Worm (Caenorhabditis elegans) whole organism, young adult: ENCODE data around the gene C16C8.26.

Experiments used
- B0035.1 ChIP-seq: sonication (generic microtip); optimal IDR thresholded peaks from 2 replicates; lab custom pipeline; 2016; ENCODE audit warnings: missing genetic modification characterization, mild to moderate bottlenecking, missing compliant biosample characterization, missing genotype, missing genetic modification reagents
- C06A6.2 ChIP-seq: fragments of 200-800 bp; sonication (Bioruptor generic); conservative IDR thresholded peaks from 2 replicates; pipeline ENCODE4 v1.3.6; 2022; ENCODE audit warnings: missing genetic modification characterization, missing compliant biosample characterization
- F23B12.7 ChIP-seq: sonication (generic microtip); optimal IDR thresholded peaks from 2 replicates; lab custom pipeline; 2017; ENCODE audit warnings: missing genetic modification characterization, mild to moderate bottlenecking, missing compliant biosample characterization, antibody characterized with exemption, moderate library complexity; ENCODE audit not compliant: insufficient read depth
- F52B5.7 ChIP-seq: sonication (generic microtip); optimal IDR thresholded peaks from 2 replicates; lab custom pipeline; 2016; ENCODE audit warnings: mild to moderate bottlenecking, missing genetic modification characterization, missing compliant biosample characterization
- F57A8.1 ChIP-seq: fragments of 200-800 bp; sonication (Bioruptor generic); optimal IDR thresholded peaks from 2 replicates; lab custom pipeline; 2018; ENCODE audit warnings: mild to moderate bottlenecking, missing genetic modification characterization, moderate library complexity, missing compliant biosample characterization
- T26A5.8 ChIP-seq: sonication (generic microtip); optimal IDR thresholded peaks from 2 replicates; lab custom pipeline; 2016; ENCODE audit warnings: missing genetic modification characterization, missing compliant biosample characterization
- Y79H2A.3 ChIP-seq: fragments of 200-800 bp; sonication (Bioruptor generic); conservative IDR thresholded peaks from 2 replicates; pipeline ENCODE4 v1.3.6; 2022; ENCODE audit warnings: missing genetic modification reagents, missing genetic modification characterization, missing compliant biosample characterization
- aptf-3 ChIP-seq: fragments of 200-800 bp; sonication (Bioruptor generic); IDR thresholded peaks from 2 replicates; pipeline ENCODE4 v1.3.6; 2022; ENCODE audit warnings: missing genetic modification characterization, missing compliant biosample characterization
- atf-7 ChIP-seq: sonication (generic microtip); optimal IDR thresholded peaks from 2 replicates; lab custom pipeline; 2017; ENCODE audit warnings: mild to moderate bottlenecking, missing genetic modification characterization, missing compliant biosample characterization
- cebp-2 ChIP-seq: fragments of 200-800 bp; sonication (Bioruptor generic); IDR thresholded peaks from 2 replicates; pipeline ENCODE4 v1.3.6; 2022; ENCODE audit warnings: missing genetic modification characterization, missing compliant biosample characterization
- die-1 ChIP-seq: sonication (generic microtip); optimal IDR thresholded peaks from 2 replicates; lab custom pipeline; 2016; ENCODE audit warnings: missing genotype, mild to moderate bottlenecking, missing genetic modification characterization, missing compliant biosample characterization
- dox-1 ChIP-seq: fragments of 200-800 bp; sonication (Bioruptor generic); IDR thresholded peaks from 2 replicates; pipeline ENCODE4 v1.3.6; 2022; ENCODE audit warnings: missing genetic modification reagents, missing genetic modification characterization, missing compliant biosample characterization
- dpff-1 ChIP-seq: sonication (generic microtip); optimal IDR thresholded peaks from 2 replicates; lab custom pipeline; 2017; ENCODE audit warnings: mild to moderate bottlenecking, missing genetic modification characterization, missing compliant biosample characterization
- dpl-1 ChIP-seq: fragments of 150-350 bp; optimal IDR thresholded peaks from 2 replicates; lab custom pipeline; 2014; ENCODE audit warnings: missing biosample characterization, missing genetic modification reagents, missing genetic modification characterization
- egl-44 ChIP-seq: fragments of 200-800 bp; sonication (Bioruptor generic); IDR thresholded peaks from 2 replicates; pipeline ENCODE4 v1.3.6; 2022; ENCODE audit warnings: missing genetic modification reagents, missing genetic modification characterization, missing compliant biosample characterization
- ets-4 ChIP-seq: fragments of 200-800 bp; sonication (Bioruptor generic); optimal IDR thresholded peaks from 2 replicates; lab custom pipeline; 2018; ENCODE audit warnings: mild to moderate bottlenecking, missing genetic modification characterization, missing compliant biosample characterization
- gei-17 ChIP-seq: fragments of 200-800 bp; sonication (Bioruptor generic); optimal IDR thresholded peaks from 2 replicates; lab custom pipeline; 2018; ENCODE audit warnings: mild to moderate bottlenecking, missing genetic modification characterization, missing compliant biosample characterization
- hlh-26 ChIP-seq: fragments of 200-800 bp; sonication (Bioruptor generic); conservative IDR thresholded peaks from 2 replicates; pipeline ENCODE4 v1.3.6; 2022; ENCODE audit warnings: missing genetic modification reagents, missing genetic modification characterization, missing compliant biosample characterization
- hmg-1.2 ChIP-seq: fragments of 200-800 bp; sonication (Bioruptor generic); IDR thresholded peaks from 2 replicates; pipeline ENCODE4 v1.3.6; 2022; ENCODE audit warnings: missing genetic modification reagents, missing genetic modification characterization, missing compliant biosample characterization
- let-526 ChIP-seq: fragments of 200-800 bp; sonication (Bioruptor generic); IDR thresholded peaks from 2 replicates; pipeline ENCODE4 v1.3.6; 2022; ENCODE audit warnings: missing genetic modification reagents, missing genetic modification characterization, missing compliant biosample characterization
- lin-40 ChIP-seq: sonication (generic microtip); optimal IDR thresholded peaks from 2 replicates; lab custom pipeline; 2016; ENCODE audit warnings: missing genetic modification characterization, mild to moderate bottlenecking, missing compliant biosample characterization, missing genotype, missing genetic modification reagents
- mcd-1 ChIP-seq: fragments of 200-800 bp; sonication (Bioruptor generic); IDR thresholded peaks from 2 replicates; pipeline ENCODE4 v1.3.6; 2022; ENCODE audit warnings: missing genetic modification reagents, missing genetic modification characterization, missing compliant biosample characterization
- nfya-1 ChIP-seq: sonication (generic microtip); optimal IDR thresholded peaks from 2 replicates; lab custom pipeline; 2017; ENCODE audit warnings: antibody characterized with exemption, missing compliant biosample characterization, missing genetic modification characterization, borderline replicate concordance; ENCODE audit not compliant: insufficient read depth
- nfyb-1 ChIP-seq: fragments of 200-800 bp; sonication (Bioruptor generic); IDR thresholded peaks from 2 replicates; pipeline ENCODE4 v1.3.6; 2022; ENCODE audit warnings: missing genetic modification reagents, missing genetic modification characterization, missing compliant biosample characterization
- nhr-179 ChIP-seq: sonication (generic microtip); optimal IDR thresholded peaks from 2 replicates; lab custom pipeline; 2016; ENCODE audit warnings: mild to moderate bottlenecking, missing genetic modification characterization, missing compliant biosample characterization
- nhr-80 ChIP-seq: sonication (generic microtip); optimal IDR thresholded peaks from 2 replicates; lab custom pipeline; 2016; ENCODE audit warnings: missing genetic modification characterization, missing compliant biosample characterization
- rcor-1 ChIP-seq: fragments of 200-800 bp; sonication (Bioruptor generic); IDR thresholded peaks from 2 replicates; pipeline ENCODE4 v1.3.6; 2022; ENCODE audit warnings: missing genetic modification reagents, missing genetic modification characterization, missing compliant biosample characterization
- sdz-38 ChIP-seq: sonication (generic microtip); optimal IDR thresholded peaks from 2 replicates; lab custom pipeline; 2016; ENCODE audit warnings: missing genotype, missing genetic modification characterization, missing compliant biosample characterization
- sea-2 ChIP-seq: fragments of 200-800 bp; sonication (Bioruptor generic); IDR thresholded peaks from 2 replicates; pipeline ENCODE4 v1.3.6; 2022; ENCODE audit warnings: missing genetic modification characterization, missing compliant biosample characterization
- snpc-1.1 ChIP-seq: sonication (generic microtip); optimal IDR thresholded peaks from 2 replicates; lab custom pipeline; 2017; ENCODE audit warnings: missing genetic modification characterization, mild to moderate bottlenecking, missing compliant biosample characterization, antibody characterized with exemption, moderate library complexity, missing genotype, missing genetic modification reagents; ENCODE audit not compliant: insufficient read depth
- snpc-3.4 ChIP-seq: sonication (generic microtip); optimal IDR thresholded peaks from 2 replicates; lab custom pipeline; 2017; ENCODE audit warnings: missing genetic modification characterization, mild to moderate bottlenecking, missing compliant biosample characterization, antibody characterized with exemption, moderate library complexity, missing genotype, missing genetic modification reagents
- snpc-4 ChIP-seq, 5 experiments: fragments of 150-350 bp in 1 of 5; sonication (generic microtip) in 4 of 5; optimal IDR thresholded peaks; 2 replicates each; lab custom pipeline; 2014 to 2018; ENCODE audit warnings: missing genetic modification characterization in 5 of 5, missing biosample characterization in 3 of 5, antibody characterized with exemption in 2 of 5, mild to moderate bottlenecking in 2 of 5, missing compliant biosample characterization in 2 of 5, missing genotype in 2 of 5, moderate library complexity in 2 of 5, missing genetic modification reagents in 1 of 5
- tbx-9 ChIP-seq: sonication (generic microtip); optimal IDR thresholded peaks from 2 replicates; lab custom pipeline; 2016; ENCODE audit warnings: borderline replicate concordance, missing genetic modification characterization, inconsistent platforms, missing compliant biosample characterization
- unc-130 ChIP-seq: sonication (generic microtip); optimal IDR thresholded peaks from 2 replicates; lab custom pipeline; 2016; ENCODE audit warnings: missing genetic modification reagents, missing genetic modification characterization, missing compliant biosample characterization

The C16C8.26 gene

DNA sequence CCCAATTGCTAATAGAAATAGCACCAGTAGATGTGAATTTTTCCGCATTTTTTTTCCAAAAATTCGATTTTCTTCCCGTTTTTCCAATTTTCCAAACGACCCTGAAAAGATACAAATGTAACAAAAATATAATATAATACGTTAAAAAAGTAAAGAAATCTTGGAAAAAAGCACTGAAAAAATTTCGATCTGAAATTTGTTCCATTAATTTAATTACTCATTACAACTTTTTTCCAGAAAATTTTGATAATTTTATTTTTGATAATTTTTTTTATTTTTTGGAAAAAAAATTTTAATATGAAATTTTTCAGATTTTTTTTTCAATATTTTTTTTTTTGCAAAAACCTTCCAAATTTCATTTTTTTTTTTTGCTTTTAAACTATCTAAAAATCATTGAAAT, 21.7 kb downstream of the C16C8.26 start, which contains the start of gene skpo-2:
Gene skpo-2, minus strand, starts transcription at position 101 of the 400 bp plus-strand sequence.
- no peak for TF ChIP-seq lin-40 (tag; lab: Kevin White, UChicago)
- TF ChIP-seq sdz-38 (tag; lab: Kevin White, UChicago): no peak
- TF ChIP-seq F52B5.7 (tag; lab: Kevin White, UChicago): no peak
- TF ChIP-seq dpl-1 (GFP tag; lab: Kevin White, UChicago): no peak
- no peak for TF ChIP-seq dpff-1 (tag; lab: Kevin White, UChicago)

DNA sequence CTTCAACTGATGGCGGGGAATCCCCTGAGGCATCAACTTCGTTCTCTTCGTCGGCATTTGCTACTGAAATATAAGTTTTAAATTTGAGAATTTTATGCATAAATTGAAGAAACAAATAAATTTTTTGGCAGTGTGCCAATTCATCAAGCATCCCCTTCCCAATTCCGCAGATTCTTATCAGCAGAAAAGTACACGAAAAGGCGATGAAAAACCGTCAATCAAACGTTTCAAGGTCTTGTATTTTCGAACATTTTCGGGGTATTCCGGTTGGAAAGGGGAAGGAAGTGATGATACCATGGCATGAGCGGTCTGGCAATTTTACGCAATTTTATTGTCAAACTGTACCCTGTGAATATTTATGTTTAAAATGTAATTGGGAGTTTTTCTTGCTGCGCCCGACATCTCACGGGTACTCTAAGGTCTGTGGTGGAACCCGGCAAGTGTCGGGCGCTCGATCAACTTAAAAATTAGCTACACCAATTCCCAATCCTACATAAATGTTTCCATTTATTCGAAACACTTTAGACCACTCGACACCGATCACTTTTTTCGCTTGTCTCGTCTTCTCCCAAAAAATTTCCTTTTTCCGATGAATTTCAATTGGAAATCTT, 23.1 kb downstream of the C16C8.26 start:
- TF ChIP-seq snpc-4 (GFP tag; optimal IDR thresholded peaks at IDR 0.05; lab: Kevin White, UChicago) (no peak), snpc-4 (tag; optimal IDR thresholded peaks at IDR 0.05; lab: Kevin White, UChicago) (peak; percentile 3 to 75 (median 58)), F57A8.1 (GFP tag; lab: Kevin White, UChicago) (no peak), F23B12.7 (tag; lab: Kevin White, UChicago) (no peak), nhr-179 (tag; lab: Kevin White, UChicago) (no peak), ets-4 (GFP tag; lab: Kevin White, UChicago) (peak; percentile 17), die-1 (tag; lab: Kevin White, UChicago) (no peak), gei-17 (GFP tag; lab: Kevin White, UChicago) (no peak), nfyb-1 (no peak), sea-2 (GFP tag; lab: Robert Waterston, UW) (no peak), cebp-2 (GFP tag; lab: Robert Waterston, UW) (no peak), snpc-3.4 (tag; lab: Kevin White, UChicago) (no peak), Y79H2A.3 (GFP tag; lab: Robert Waterston, UW) (no peak), rcor-1 (GFP tag; lab: Robert Waterston, UW) (no peak), hmg-1.2 (no peak), nhr-80 (tag; lab: Kevin White, UChicago) (peak; percentile 30), dox-1 (GFP tag; lab: Robert Waterston, UW) (0 out of 2 replicates have a peak, but pooled peaks have one; percentile 16)

DNA sequence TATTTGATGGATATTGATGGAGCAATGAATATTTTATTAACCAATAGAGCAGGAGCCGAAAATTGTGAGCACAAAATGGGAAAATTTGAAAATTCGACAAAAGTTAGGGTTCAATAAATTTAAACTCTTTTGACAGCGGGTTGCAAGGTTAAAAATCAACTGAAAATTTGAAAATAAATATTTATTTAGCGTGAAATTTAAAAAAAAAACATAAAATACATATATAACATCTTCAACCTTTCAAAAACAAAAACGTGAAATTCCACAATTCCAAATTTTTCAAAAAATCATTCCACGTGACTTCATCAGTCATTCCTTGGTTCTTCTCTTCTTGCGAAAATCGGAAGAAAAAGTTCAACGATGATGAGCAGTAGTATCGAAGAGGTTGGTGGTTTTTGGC, 28.7 kb downstream of the C16C8.26 start, which contains the start of gene C16C8.18:
Gene C16C8.18, plus strand, starts transcription at position 301 of the 400 bp plus-strand sequence.
- no peak for TF ChIP-seq egl-44 (GFP tag; lab: Robert Waterston, UW)
- TF ChIP-seq mcd-1 (GFP tag; lab: Robert Waterston, UW): no peak
- TF ChIP-seq rcor-1 (GFP tag; lab: Robert Waterston, UW): no peak
- TF ChIP-seq aptf-3: no peak
- no peak for TF ChIP-seq cebp-2 (GFP tag; lab: Robert Waterston, UW)
- TF ChIP-seq unc-130 (GFP tag; lab: Kevin White, UChicago): no peak
- no peak for TF ChIP-seq C06A6.2 (GFP tag; lab: Robert Waterston, UW)
- no peak for TF ChIP-seq let-526
- no peak for TF ChIP-seq tbx-9 (tag; lab: Kevin White, UChicago)
- TF ChIP-seq B0035.1 (tag; lab: Kevin White, UChicago): no peak
- TF ChIP-seq T26A5.8 (tag; lab: Kevin White, UChicago): no peak
- TF ChIP-seq atf-7 (tag; lab: Kevin White, UChicago): no peak
- no peak for TF ChIP-seq nfya-1 (tag; lab: Kevin White, UChicago)
- no peak for TF ChIP-seq hlh-26 (GFP tag; lab: Robert Waterston, UW)
- no peak for TF ChIP-seq snpc-1.1
- TF ChIP-seq, all 124 proteins: peak for 0
